Worm (Caenorhabditis elegans) whole organism, L3 larva: ENCODE measurements around the gene F42A6.2.

Source experiments
- R02D3.7 ChIP-seq: fragments of 150-350 bp; optimal IDR thresholded peaks from 2 replicates; lab custom pipeline; 2014; ENCODE audit warnings: missing biosample characterization, missing genetic modification characterization
- ZK546.5 ChIP-seq: sonication (generic microtip); optimal IDR thresholded peaks from 2 replicates; lab custom pipeline; 2017; ENCODE audit warnings: missing biosample characterization, missing genetic modification characterization
- aly-2 ChIP-seq: fragments of 150-350 bp; optimal IDR thresholded peaks from 2 replicates; lab custom pipeline; 2014; ENCODE audit warnings: missing biosample characterization, missing genetic modification characterization
- ama-1 ChIP-seq: fragments of 150-350 bp; optimal IDR thresholded peaks from 2 replicates; lab custom pipeline; 2018
- ceh-16 ChIP-seq: sonication (generic microtip); optimal IDR thresholded peaks from 2 replicates; lab custom pipeline; 2017; ENCODE audit warnings: missing biosample characterization, missing genetic modification characterization
- ceh-82 ChIP-seq: fragments of 150-350 bp; optimal IDR thresholded peaks from 2 replicates; lab custom pipeline; 2014; ENCODE audit warnings: missing biosample characterization, missing genetic modification characterization
- ceh-9 ChIP-seq: sonication (generic microtip); optimal IDR thresholded peaks from 2 replicates; lab custom pipeline; 2018; ENCODE audit warnings: missing biosample characterization, missing genetic modification characterization
- daf-12 ChIP-seq: fragments of 150-350 bp; optimal IDR thresholded peaks from 2 replicates; lab custom pipeline; 2014; ENCODE audit warnings: missing biosample characterization, missing genetic modification reagents, missing genetic modification characterization
- egl-27 ChIP-seq: sonication (generic microtip); optimal IDR thresholded peaks from 4 replicates; lab custom pipeline; 2017; ENCODE audit warnings: missing biosample characterization, missing genetic modification reagents, missing genetic modification characterization
- egl-5 ChIP-seq: fragments of 150-350 bp; optimal IDR thresholded peaks from 2 replicates; lab custom pipeline; 2017; ENCODE audit warnings: missing biosample characterization, missing genetic modification reagents, missing genetic modification characterization, inconsistent platforms
- elt-1 ChIP-seq: fragments of 150-350 bp; optimal IDR thresholded peaks from 2 replicates; lab custom pipeline; 2014; ENCODE audit warnings: missing biosample characterization, missing genetic modification characterization
- elt-2 ChIP-seq: sonication (generic microtip); optimal IDR thresholded peaks from 2 replicates; lab custom pipeline; 2016; ENCODE audit warnings: missing genetic modification reagents, mild to moderate bottlenecking, missing genetic modification characterization, missing compliant biosample characterization
- elt-3 ChIP-seq, 3 experiments: fragments of 150-350 bp in 1 of 3; sonication (generic microtip) in 2 of 3; optimal IDR thresholded peaks; 2 replicates in 2 of 3; 4 replicates in 1 of 3; lab custom pipeline; 2014 to 2017; ENCODE audit warnings: missing biosample characterization in 3 of 3, missing genetic modification characterization in 3 of 3
- eor-1 ChIP-seq, 2 experiments: fragments of 150-350 bp; optimal IDR thresholded peaks; 2 replicates each; lab custom pipeline; 2014 to 2018; ENCODE audit warnings: missing biosample characterization in 2 of 2, missing genetic modification characterization in 2 of 2
- fkh-10 ChIP-seq: sonication (generic microtip); optimal IDR thresholded peaks from 2 replicates; lab custom pipeline; 2017; ENCODE audit warnings: missing biosample characterization, missing genetic modification reagents, missing genetic modification characterization
- fkh-2 ChIP-seq: fragments of 150-350 bp; optimal IDR thresholded peaks from 2 replicates; lab custom pipeline; 2014; ENCODE audit warnings: missing biosample characterization, missing genetic modification reagents, missing genetic modification characterization
- fos-1 ChIP-seq: fragments of 150-350 bp; optimal IDR thresholded peaks from 2 replicates; lab custom pipeline; 2014; ENCODE audit warnings: missing biosample characterization, missing genetic modification characterization
- hmg-11 ChIP-seq: sonication (generic microtip); optimal IDR thresholded peaks from 2 replicates; lab custom pipeline; 2016; ENCODE audit warnings: missing genetic modification characterization, missing compliant biosample characterization
- jun-1 ChIP-seq: fragments of 150-350 bp; optimal IDR thresholded peaks from 2 replicates; lab custom pipeline; 2014; ENCODE audit warnings: missing biosample characterization, missing genetic modification reagents, missing genetic modification characterization
- lin-15B ChIP-seq: fragments of 150-350 bp; optimal IDR thresholded peaks from 2 replicates; lab custom pipeline; 2014; ENCODE audit warnings: missing biosample characterization, missing genetic modification characterization
- lin-39 ChIP-seq: fragments of 150-350 bp; optimal IDR thresholded peaks from 2 replicates; lab custom pipeline; 2018; ENCODE audit warnings: missing biosample characterization, missing genetic modification reagents, missing genetic modification characterization
- lsy-12 ChIP-seq: sonication (generic microtip); optimal IDR thresholded peaks from 2 replicates; lab custom pipeline; 2016; ENCODE audit warnings: mild to moderate bottlenecking, missing genetic modification characterization, missing compliant biosample characterization
- mdl-1 ChIP-seq: fragments of 150-350 bp; optimal IDR thresholded peaks from 2 replicates; lab custom pipeline; 2014; ENCODE audit warnings: missing biosample characterization, missing genetic modification characterization
- mml-1 ChIP-seq: fragments of 150-350 bp; sonication (generic microtip); optimal IDR thresholded peaks from 3 replicates; lab custom pipeline; 2014; ENCODE audit warnings: missing biosample characterization, missing genetic modification characterization
- nfya-1 ChIP-seq: sonication (generic microtip); optimal IDR thresholded peaks from 2 replicates; lab custom pipeline; 2017; ENCODE audit warnings: missing genetic modification characterization, mild to moderate bottlenecking, missing compliant biosample characterization, antibody characterized with exemption, moderate library complexity; ENCODE audit not compliant: insufficient read depth
- nhr-11 ChIP-seq: fragments of 150-350 bp; optimal IDR thresholded peaks from 2 replicates; lab custom pipeline; 2014; ENCODE audit warnings: missing biosample characterization, missing genetic modification characterization
- nhr-12 ChIP-seq: fragments of 150-350 bp; optimal IDR thresholded peaks from 2 replicates; lab custom pipeline; 2014; ENCODE audit warnings: missing biosample characterization, missing genetic modification characterization
- nhr-237 ChIP-seq: fragments of 150-350 bp; optimal IDR thresholded peaks from 2 replicates; lab custom pipeline; 2014; ENCODE audit warnings: missing biosample characterization, missing genetic modification characterization
- nhr-25 ChIP-seq: sonication (generic microtip); optimal IDR thresholded peaks from 2 replicates; lab custom pipeline; 2017; ENCODE audit warnings: missing biosample characterization, missing genetic modification characterization
- nhr-28 ChIP-seq: fragments of 150-350 bp; optimal IDR thresholded peaks from 2 replicates; lab custom pipeline; 2014; ENCODE audit warnings: missing biosample characterization, missing genetic modification characterization
- nhr-43 ChIP-seq: sonication (generic microtip); optimal IDR thresholded peaks from 2 replicates; lab custom pipeline; 2016; ENCODE audit warnings: mild to moderate bottlenecking, missing genetic modification characterization, missing compliant biosample characterization; ENCODE audit not compliant: poor library complexity, severe bottlenecking
- nhr-67 ChIP-seq: fragments of 150-350 bp; optimal IDR thresholded peaks from 2 replicates; lab custom pipeline; 2014; ENCODE audit warnings: missing biosample characterization, missing genetic modification characterization
- nhr-76 ChIP-seq: fragments of 150-350 bp; sonication (generic microtip); optimal IDR thresholded peaks from 5 replicates; lab custom pipeline; 2014; ENCODE audit warnings: missing biosample characterization, missing genetic modification characterization
- nhr-77 ChIP-seq: fragments of 150-350 bp; optimal IDR thresholded peaks from 2 replicates; lab custom pipeline; 2014; ENCODE audit warnings: missing biosample characterization, missing genetic modification characterization
- pha-4 ChIP-seq: fragments of 150-350 bp; optimal IDR thresholded peaks from 2 replicates; lab custom pipeline; 2014; ENCODE audit warnings: missing biosample characterization, missing genetic modification reagents, missing genetic modification characterization
- pqm-1 ChIP-seq: fragments of 150-350 bp; optimal IDR thresholded peaks from 2 replicates; lab custom pipeline; 2017; ENCODE audit warnings: missing biosample characterization, missing genetic modification characterization, inconsistent platforms
- sea-2 ChIP-seq: fragments of 150-350 bp; sonication (generic microtip); optimal IDR thresholded peaks from 4 replicates; lab custom pipeline; 2014; ENCODE audit warnings: missing biosample characterization, missing genetic modification reagents, missing genetic modification characterization
- skn-1 ChIP-seq: fragments of 150-350 bp; optimal IDR thresholded peaks from 2 replicates; lab custom pipeline; 2014; ENCODE audit warnings: missing biosample characterization, missing genetic modification characterization
- tbx-2 ChIP-seq: sonication (generic microtip); optimal IDR thresholded peaks from 2 replicates; lab custom pipeline; 2016; ENCODE audit warnings: mild to moderate bottlenecking, missing genetic modification characterization, missing compliant biosample characterization
- unc-39 ChIP-seq: sonication (generic microtip); optimal IDR thresholded peaks from 4 replicates; lab custom pipeline; 2017; ENCODE audit warnings: missing biosample characterization, missing genetic modification characterization
- unc-62 ChIP-seq: fragments of 150-350 bp; sonication (generic microtip); optimal IDR thresholded peaks from 4 replicates; lab custom pipeline; 2014; ENCODE audit warnings: missing biosample characterization, missing genetic modification reagents, missing genetic modification characterization
- ztf-11 ChIP-seq: fragments of 150-350 bp; optimal IDR thresholded peaks from 2 replicates; lab custom pipeline; 2014; ENCODE audit warnings: missing biosample characterization, missing genetic modification characterization
- ztf-4 ChIP-seq: fragments of 150-350 bp; optimal IDR thresholded peaks from 2 replicates; lab custom pipeline; 2014; ENCODE audit warnings: missing biosample characterization, missing genetic modification characterization

The F42A6.2 gene

ce11 chrIV:3341170-3341569 lies at the start of gene F42A6.2:
F42A6.2 (plus strand) TSS chrIV:3341470.
- no peak for TF ChIP-seq eor-1 (tag; optimal IDR thresholded peaks at IDR 0.05; lab: Kevin White, UChicago)
- TF ChIP-seq ceh-9 (tag; lab: Kevin White, UChicago), result no peak
- TF ChIP-seq ZK546.5 (tag; lab: Kevin White, UChicago), result no peak
- TF ChIP-seq egl-27, result no peak
- no peak for TF ChIP-seq fkh-2 (tag; lab: Kevin White, UChicago)
- TF ChIP-seq lin-39 (tag; lab: Kevin White, UChicago), result no peak

- TF ChIP-seq daf-12 (tag; lab: Kevin White, UChicago) (no peak), nhr-25 (tag; lab: Kevin White, UChicago) (peak; percentile 62)
- TF ChIP-seq, all 47 proteins: peak for 1
Measured at ce11 chrIV:3291977-3292561, 49.2 kb upstream of the F42A6.2 start, which contains the start of gene W08E12.8. W08E12.8 (plus strand) TSS chrIV:3292371.

- TF ChIP-seq nhr-12 (tag; lab: Kevin White, UChicago) (no peak), skn-1 (tag; lab: Kevin White, UChicago) (no peak), elt-1 (no peak)
Measured at ce11 chrIV:3293800-3294493, 47.3 kb upstream of the F42A6.2 start.

ce11 chrIV:3294553-3295185 lies 46.6 kb upstream of the F42A6.2 start, which contains the start of gene W08E12.7:
W08E12.7 (plus strand) TSS chrIV:3295135.
- TF ChIP-seq pqm-1 (tag; lab: Kevin White, UChicago), result peak; percentile 80
- peak; percentile 99 for TF ChIP-seq lin-15B (tag; lab: Kevin White, UChicago)
- TF ChIP-seq lsy-12, result peak; percentile 76
- TF ChIP-seq fkh-2 (tag; lab: Kevin White, UChicago), result no peak
- TF ChIP-seq mdl-1 (tag; lab: Kevin White, UChicago), result peak; percentile 24
- TF ChIP-seq aly-2 (tag; lab: Kevin White, UChicago), result no peak
- TF ChIP-seq nhr-76 (tag; lab: Kevin White, UChicago), result peak; percentile 51
- no peak for TF ChIP-seq nhr-12 (tag; lab: Kevin White, UChicago)
- peak; percentile 66 for TF ChIP-seq ceh-82 (tag; lab: Kevin White, UChicago)
- peak; percentile 52 for TF ChIP-seq unc-62 (GFP tag; lab: Kevin White, UChicago)
- no peak for TF ChIP-seq nhr-237 (tag; lab: Kevin White, UChicago)
- peak; percentile 81 for TF ChIP-seq R02D3.7 (tag; lab: Kevin White, UChicago)
- TF ChIP-seq nhr-67 (tag; lab: Kevin White, UChicago), result peak; percentile 31
- peak; percentile 38 for TF ChIP-seq tbx-2 (tag; lab: Kevin White, UChicago)
- no peak for TF ChIP-seq unc-39
- TF ChIP-seq skn-1 (tag; lab: Kevin White, UChicago), result peak; percentile 81
- TF ChIP-seq nhr-11 (tag; lab: Kevin White, UChicago), result peak; percentile 82
- peak; percentile 95 for TF ChIP-seq nhr-25 (tag; lab: Kevin White, UChicago)
- no peak for TF ChIP-seq ceh-9 (tag; lab: Kevin White, UChicago)
- peak; percentile 71 for TF ChIP-seq elt-2 (tag; lab: Kevin White, UChicago)
- TF ChIP-seq daf-12 (tag; lab: Kevin White, UChicago), result no peak
- TF ChIP-seq ztf-11 (tag; lab: Kevin White, UChicago), result no peak
- peak; percentile 74 for TF ChIP-seq egl-5 (tag; lab: Kevin White, UChicago)
- peak; percentile 100 for TF ChIP-seq pha-4 (tag; lab: Kevin White, UChicago)
- TF ChIP-seq nhr-77 (tag; lab: Kevin White, UChicago), result peak; percentile 63
- no peak for TF ChIP-seq ceh-16 (tag; lab: Kevin White, UChicago)
- no peak for TF ChIP-seq eor-1 (tag; optimal IDR thresholded peaks at IDR 0.05; lab: Kevin White, UChicago)
- TF ChIP-seq hmg-11 (tag; lab: Kevin White, UChicago), result peak; percentile 50
- peak; percentile 26 for TF ChIP-seq ZK546.5 (tag; lab: Kevin White, UChicago)
- TF ChIP-seq elt-3 (tag; optimal IDR thresholded peaks at IDR 0.05; lab: Kevin White, UChicago), result peak in 1 of 3 experiments; percentile 31
- TF ChIP-seq ama-1, result peak; percentile 88
- TF ChIP-seq fkh-10 (GFP tag; lab: Kevin White, UChicago), result peak; percentile 87
- no peak for TF ChIP-seq elt-1
- TF ChIP-seq egl-27, result peak; percentile 5
- TF ChIP-seq lin-39 (tag; lab: Kevin White, UChicago), result peak; percentile 80
- TF ChIP-seq nfya-1 (tag; lab: Kevin White, UChicago), result peak; percentile 93
- peak; percentile 32 for TF ChIP-seq fos-1 (tag; lab: Kevin White, UChicago)
- peak; percentile 83 for TF ChIP-seq nhr-43 (tag; lab: Kevin White, UChicago)
- no peak for TF ChIP-seq mml-1
- TF ChIP-seq jun-1 (tag; lab: Kevin White, UChicago), result peak; percentile 89
- TF ChIP-seq sea-2, result no peak
- TF ChIP-seq ztf-4, result peak; percentile 51
- TF ChIP-seq nhr-28 (tag; lab: Kevin White, UChicago), result peak; percentile 27
